Fruit fly (Drosophila melanogaster): ENCODE results near the gene FoxP.
A peak's percentile ranks its signal among the peaks of the same experiment; 100 is the strongest.

The FoxP gene

DNA sequence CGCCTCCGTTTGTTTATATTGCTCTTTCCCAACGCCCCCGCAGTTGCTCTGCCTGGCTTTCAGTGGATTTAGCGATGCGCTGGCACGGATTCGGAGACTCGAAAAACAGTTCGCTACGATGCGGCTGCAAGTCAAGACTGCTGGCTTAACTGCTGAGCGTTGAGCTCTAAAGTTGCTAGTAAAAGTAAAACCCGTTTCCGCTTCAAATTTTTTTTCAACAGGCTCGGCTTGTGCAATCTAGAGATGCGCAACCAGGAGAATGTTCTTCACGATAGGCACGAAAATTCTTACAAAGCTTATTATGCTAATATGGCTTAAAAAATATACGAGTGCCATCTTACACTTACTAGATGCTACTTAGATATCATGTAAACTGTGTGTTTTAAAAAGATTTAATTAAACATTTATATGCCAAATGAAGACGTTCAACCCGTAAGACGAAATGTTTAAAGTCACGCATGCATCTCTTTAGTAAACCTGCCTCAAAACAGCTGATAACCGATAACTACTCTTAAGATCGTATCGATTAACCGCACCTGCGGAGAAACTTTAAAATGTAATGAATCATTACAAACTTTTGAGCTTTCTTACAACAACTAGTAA, 16.7 kb upstream of the FoxP start, which contains the start of gene CG12948 (continued):
- TF ChIP-seq caup (GFP tag; optimal IDR thresholded peaks at IDR 0.05; ENCODE audit: severe bottlenecking) (no peak), Elba2 (GFP tag; optimal IDR thresholded peaks at IDR 0.05) (no peak), tna (GFP tag; IDR thresholded peaks at IDR 0.05; ENCODE audit: partially characterized antibody) (peak; percentile 71), Vsx1 (GFP tag; optimal IDR thresholded peaks at IDR 0.05) (no peak), CG10959 (GFP tag; IDR thresholded peaks at IDR 0.05) (no peak), HmgZ (tag; optimal IDR thresholded peaks at IDR 0.05) (peak; percentile 63), pb (GFP tag; optimal IDR thresholded peaks at IDR 0.05) (no peak), ac (GFP tag; optimal IDR thresholded peaks at IDR 0.05) (no peak), CG17328 (GFP tag; IDR thresholded peaks at IDR 0.05) (no peak), cg (GFP tag; optimal IDR thresholded peaks at IDR 0.05) (no peak), CG1832 (GFP tag; optimal IDR thresholded peaks at IDR 0.05) (no peak), Bteb2 (GFP tag; optimal IDR thresholded peaks at IDR 0.05) (peak; percentile 16), CG7987 (GFP tag; optimal IDR thresholded peaks at IDR 0.05) (no peak), fd64A (GFP tag; optimal IDR thresholded peaks at IDR 0.05) (peak; percentile 4), CG7372 (GFP tag; IDR thresholded peaks at IDR 0.05) (no peak), amos (GFP tag; IDR thresholded peaks at IDR 0.05; ENCODE audit: partially characterized antibody) (peak; percentile 77), CG16863 (GFP tag; optimal IDR thresholded peaks at IDR 0.05) (peak; percentile 12), ab (GFP tag; optimal IDR thresholded peaks at IDR 0.05) (no peak), wek (GFP tag; optimal IDR thresholded peaks at IDR 0.05) (no peak), CG2889 (GFP tag; IDR thresholded peaks at IDR 0.05) (no peak), unc-4 (GFP tag; IDR thresholded peaks at IDR 0.05; ENCODE audit: partially characterized antibody) (peak; percentile 94), gro (GFP tag; optimal IDR thresholded peaks at IDR 0.05) (peak; percentile 55), Dfd (GFP tag; optimal IDR thresholded peaks at IDR 0.05) (no peak), pum (GFP tag; optimal IDR thresholded peaks at IDR 0.05) (peak; percentile 16), CG9215 (GFP tag; IDR thresholded peaks at IDR 0.05) (0 out of 2 replicates have a peak, but pooled peaks have one; percentile 44), pan (optimal IDR thresholded peaks at IDR 0.05) (no peak), pan (GFP tag; optimal IDR thresholded peaks at IDR 0.05 in 1 of 2, IDR thresholded peaks at IDR 0.05 in 1 of 2) (no peak), Meics (GFP tag; optimal IDR thresholded peaks at IDR 0.05) (no peak), crc (GFP tag; optimal IDR thresholded peaks at IDR 0.05) (peak; percentile 29), CG2129 (GFP tag; IDR thresholded peaks at IDR 0.05; ENCODE audit: partially characterized antibody) (peak; percentile 92), CG9797 (GFP tag; optimal IDR thresholded peaks at IDR 0.05) (no peak), unpg (GFP tag; optimal IDR thresholded peaks at IDR 0.05) (no peak), trem (tag; optimal IDR thresholded peaks at IDR 0.05) (peak; percentile 56), lmd (GFP tag; IDR thresholded peaks at IDR 0.05) (peak; percentile 45), Optix (GFP tag; IDR thresholded peaks at IDR 0.05) (no peak), CG17612 (GFP tag; IDR thresholded peaks at IDR 0.05) (no peak), CG14710 (tag; optimal IDR thresholded peaks at IDR 0.05) (peak; percentile 48), Drgx (GFP tag; IDR thresholded peaks at IDR 0.05) (0 out of 2 replicates have a peak, but pooled peaks have one; percentile 19), rib (GFP tag; IDR thresholded peaks at IDR 0.05) (no peak), CG9932 (GFP tag; IDR thresholded peaks at IDR 0.05) (peak; percentile 77), Asciz (GFP tag; optimal IDR thresholded peaks at IDR 0.05) (no peak), D19B (GFP tag; optimal IDR thresholded peaks at IDR 0.05) (no peak), al (GFP tag; IDR thresholded peaks at IDR 0.05) (peak; percentile 42; the same call in 1 of the 2 replicates), zf30C (GFP tag; optimal IDR thresholded peaks at IDR 0.05) (no peak), CG10274 (GFP tag; optimal IDR thresholded peaks at IDR 0.05) (no peak), BtbVII (GFP tag; optimal IDR thresholded peaks at IDR 0.05) (peak; percentile 32), CG17912 (GFP tag; optimal IDR thresholded peaks at IDR 0.05) (no peak), CG32767 (GFP tag; IDR thresholded peaks at IDR 0.05) (no peak), CG10209 (GFP tag; optimal IDR thresholded peaks at IDR 0.05) (no peak), cwo (GFP tag; optimal IDR thresholded peaks at IDR 0.05) (no peak)
